Worm (Caenorhabditis elegans) whole organism, young adult: ENCODE measurements around the gene rnh-1.1.

ENCODE experiments used
- K11D2.4 ChIP-seq: fragments of 200-800 bp; sonication (Bioruptor generic); IDR thresholded peaks from 2 replicates; pipeline ENCODE4 v1.3.6; 2022; ENCODE audit warnings: missing genetic modification reagents, missing genetic modification characterization, missing compliant biosample characterization
- ZK185.1 ChIP-seq: sonication (generic microtip); optimal IDR thresholded peaks from 2 replicates; lab custom pipeline; 2016; ENCODE audit warnings: mild to moderate bottlenecking, missing genetic modification characterization, missing compliant biosample characterization; ENCODE audit not compliant: poor library complexity, severe bottlenecking
- ceh-40 ChIP-seq: fragments of 200-800 bp; sonication (Bioruptor generic); IDR thresholded peaks from 2 replicates; pipeline ENCODE4 v1.3.6; 2022; ENCODE audit warnings: missing genetic modification characterization, missing compliant biosample characterization
- hmg-20 ChIP-seq: fragments of 200-800 bp; sonication (Bioruptor generic); IDR thresholded peaks from 2 replicates; pipeline ENCODE4 v1.3.6; 2022; ENCODE audit warnings: missing genetic modification reagents, missing genetic modification characterization, missing compliant biosample characterization

DNA sequence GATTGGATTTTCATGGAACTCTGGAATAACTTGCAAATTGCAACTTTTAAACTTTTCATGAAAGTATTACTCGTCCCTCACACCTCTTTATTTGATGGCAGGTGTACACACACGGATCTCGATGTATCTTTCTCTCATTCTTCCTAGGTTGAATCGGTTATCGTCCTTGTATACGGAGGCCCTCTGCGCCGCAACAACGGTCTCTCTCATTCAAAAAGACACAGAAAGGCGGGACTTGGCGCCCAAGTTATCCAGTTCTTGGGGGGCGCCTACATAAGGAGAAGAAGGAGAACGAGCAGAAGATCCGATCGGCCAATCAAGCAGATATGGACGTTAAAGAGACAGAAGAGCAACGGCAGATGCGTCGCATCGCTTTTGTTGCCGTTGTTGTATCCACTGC is 18.3 kb downstream of the rnh-1.1 start, which contains the start of gene rol-8:
- TF ChIP-seq ZK185.1 (no peak), K11D2.4 (GFP tag; lab: Robert Waterston, UW) (no peak), ceh-40 (GFP tag; lab: Robert Waterston, UW) (no peak), hmg-20 (GFP tag; lab: Robert Waterston, UW) (no peak)
